Worm (Caenorhabditis elegans) whole organism, young adult: ENCODE results near the gene pho-11.

Experiments
- B0019.2 ChIP-seq: fragments of 200-800 bp; sonication (Bioruptor generic); conservative IDR thresholded peaks from 2 replicates; pipeline ENCODE4 v1.3.6; 2022; ENCODE audit warnings: missing genetic modification reagents, missing genetic modification characterization, missing compliant biosample characterization
- B0035.1 ChIP-seq: sonication (generic microtip); optimal IDR thresholded peaks from 2 replicates; lab custom pipeline; 2016; ENCODE audit warnings: missing genetic modification characterization, mild to moderate bottlenecking, missing compliant biosample characterization, missing genotype, missing genetic modification reagents
- D2030.7 ChIP-seq: fragments of 200-800 bp; sonication (Bioruptor generic); IDR thresholded peaks from 2 replicates; pipeline ENCODE4 v1.3.6; 2022; ENCODE audit warnings: missing genetic modification reagents, missing genetic modification characterization, missing compliant biosample characterization
- F22D6.2 ChIP-seq: sonication (generic microtip); optimal IDR thresholded peaks from 2 replicates; lab custom pipeline; 2016; ENCODE audit warnings: mild to moderate bottlenecking, missing genetic modification characterization, missing compliant biosample characterization
- K12H6.12 ChIP-seq: fragments of 200-800 bp; sonication (Bioruptor generic); optimal IDR thresholded peaks from 2 replicates; lab custom pipeline; 2018; ENCODE audit warnings: mild to moderate bottlenecking, missing genetic modification characterization, missing compliant biosample characterization
- T26A5.8 ChIP-seq: sonication (generic microtip); optimal IDR thresholded peaks from 2 replicates; lab custom pipeline; 2016; ENCODE audit warnings: missing genetic modification characterization, missing compliant biosample characterization
- Y67H2A.10 ChIP-seq: fragments of 200-800 bp; sonication (Bioruptor generic); conservative IDR thresholded peaks from 2 replicates; pipeline ENCODE4 v1.3.6; 2022; ENCODE audit warnings: missing genetic modification reagents, missing genetic modification characterization, missing compliant biosample characterization
- Y79H2A.3 ChIP-seq: fragments of 200-800 bp; sonication (Bioruptor generic); conservative IDR thresholded peaks from 2 replicates; pipeline ENCODE4 v1.3.6; 2022; ENCODE audit warnings: missing genetic modification reagents, missing genetic modification characterization, missing compliant biosample characterization
- Y95B8A.8 ChIP-seq: fragments of 200-800 bp; sonication (Bioruptor generic); IDR thresholded peaks from 2 replicates; pipeline ENCODE4 v1.3.6; 2022; ENCODE audit warnings: missing genetic modification reagents, missing genetic modification characterization, missing compliant biosample characterization
- akir-1 ChIP-seq: fragments of 200-800 bp; sonication (Bioruptor generic); optimal IDR thresholded peaks from 2 replicates; lab custom pipeline; 2018; ENCODE audit warnings: mild to moderate bottlenecking, missing genetic modification characterization, moderate library complexity, missing compliant biosample characterization
- ama-1 ChIP-seq, 3 experiments: fragments of 150-350 bp in 1 of 3; sonication (generic microtip) in 2 of 3; optimal IDR thresholded peaks; 2 replicates each; lab custom pipeline; 2014 to 2018; ENCODE audit warnings: missing biosample characterization in 2 of 3, missing genetic modification characterization in 2 of 3, missing genetic modification reagents in 2 of 3
- attf-5 ChIP-seq: fragments of 200-800 bp; sonication (Bioruptor generic); optimal IDR thresholded peaks from 2 replicates; lab custom pipeline; 2018; ENCODE audit warnings: mild to moderate bottlenecking, missing genetic modification characterization, missing compliant biosample characterization
- attf-6 ChIP-seq: fragments of 200-800 bp; sonication (Bioruptor generic); IDR thresholded peaks from 2 replicates; pipeline ENCODE4 v1.3.6; 2022; ENCODE audit warnings: missing genetic modification reagents, missing genetic modification characterization, missing compliant biosample characterization
- ceh-79 ChIP-seq: sonication (generic microtip); optimal IDR thresholded peaks from 2 replicates; lab custom pipeline; 2017; ENCODE audit warnings: mild to moderate bottlenecking, missing genetic modification characterization, missing compliant biosample characterization
- chd-7 ChIP-seq: sonication (generic microtip); optimal IDR thresholded peaks from 2 replicates; lab custom pipeline; 2016; ENCODE audit warnings: mild to moderate bottlenecking, missing genetic modification characterization, moderate library complexity, missing compliant biosample characterization
- egl-18 ChIP-seq: fragments of 200-800 bp; sonication (Bioruptor generic); IDR thresholded peaks from 2 replicates; pipeline ENCODE4 v1.3.6; 2022; ENCODE audit warnings: missing genetic modification reagents, missing genetic modification characterization, missing compliant biosample characterization
- egl-44 ChIP-seq: fragments of 200-800 bp; sonication (Bioruptor generic); IDR thresholded peaks from 2 replicates; pipeline ENCODE4 v1.3.6; 2022; ENCODE audit warnings: missing genetic modification reagents, missing genetic modification characterization, missing compliant biosample characterization
- him-1 ChIP-seq: sonication (generic microtip); optimal IDR thresholded peaks from 2 replicates; lab custom pipeline; 2016; ENCODE audit warnings: missing genotype, missing genetic modification reagents, missing genetic modification characterization, missing compliant biosample characterization
- hlh-26 ChIP-seq: fragments of 200-800 bp; sonication (Bioruptor generic); conservative IDR thresholded peaks from 2 replicates; pipeline ENCODE4 v1.3.6; 2022; ENCODE audit warnings: missing genetic modification reagents, missing genetic modification characterization, missing compliant biosample characterization
- hmg-20 ChIP-seq: fragments of 200-800 bp; sonication (Bioruptor generic); IDR thresholded peaks from 2 replicates; pipeline ENCODE4 v1.3.6; 2022; ENCODE audit warnings: missing genetic modification reagents, missing genetic modification characterization, missing compliant biosample characterization
- hrde-1 ChIP-seq: sonication (generic microtip); optimal IDR thresholded peaks from 2 replicates; lab custom pipeline; 2016; ENCODE audit warnings: missing genetic modification characterization, mild to moderate bottlenecking, missing compliant biosample characterization, moderate library complexity, missing genotype, missing genetic modification reagents, borderline replicate concordance
- hsf-1 ChIP-seq: fragments of 200-800 bp; sonication (Bioruptor generic); IDR thresholded peaks from 2 replicates; pipeline ENCODE4 v1.3.6; 2022; ENCODE audit warnings: missing genetic modification reagents, missing genetic modification characterization, missing compliant biosample characterization
- let-526 ChIP-seq: fragments of 200-800 bp; sonication (Bioruptor generic); IDR thresholded peaks from 2 replicates; pipeline ENCODE4 v1.3.6; 2022; ENCODE audit warnings: missing genetic modification reagents, missing genetic modification characterization, missing compliant biosample characterization
- let-607 ChIP-seq, 2 experiments: fragments of 200-800 bp in 1 of 2; sonication (Bioruptor generic) in 1 of 2; sonication (generic microtip) in 1 of 2; optimal IDR thresholded peaks; 2 replicates each; lab custom pipeline; 2016 to 2018; ENCODE audit warnings: mild to moderate bottlenecking in 2 of 2, missing compliant biosample characterization in 2 of 2, missing genetic modification characterization in 2 of 2, moderate library complexity in 2 of 2, missing genotype in 1 of 2
- lin-40 ChIP-seq: sonication (generic microtip); optimal IDR thresholded peaks from 2 replicates; lab custom pipeline; 2016; ENCODE audit warnings: missing genetic modification characterization, mild to moderate bottlenecking, missing compliant biosample characterization, missing genotype, missing genetic modification reagents
- lir-1 ChIP-seq: fragments of 200-800 bp; sonication (Bioruptor generic); conservative IDR thresholded peaks from 2 replicates; pipeline ENCODE4 v1.3.6; 2022; ENCODE audit warnings: missing genetic modification reagents, missing genetic modification characterization, missing compliant biosample characterization
- madf-10 ChIP-seq: sonication (generic microtip); optimal IDR thresholded peaks from 2 replicates; lab custom pipeline; 2016; ENCODE audit warnings: mild to moderate bottlenecking, missing genetic modification characterization, missing compliant biosample characterization
- madf-3 ChIP-seq: fragments of 200-800 bp; sonication (Bioruptor generic); IDR thresholded peaks from 2 replicates; pipeline ENCODE4 v1.3.6; 2022; ENCODE audit warnings: missing genetic modification reagents, missing genetic modification characterization, missing compliant biosample characterization
- madf-8 ChIP-seq: fragments of 200-800 bp; sonication (Bioruptor generic); conservative IDR thresholded peaks from 2 replicates; pipeline ENCODE4 v1.3.6; 2022; ENCODE audit warnings: missing genetic modification reagents, missing genetic modification characterization, missing compliant biosample characterization
- mxl-1 ChIP-seq: sonication (generic microtip); optimal IDR thresholded peaks from 2 replicates; lab custom pipeline; 2016; ENCODE audit warnings: missing genetic modification characterization, missing compliant biosample characterization
- nfya-1 ChIP-seq: sonication (generic microtip); optimal IDR thresholded peaks from 2 replicates; lab custom pipeline; 2017; ENCODE audit warnings: antibody characterized with exemption, missing compliant biosample characterization, missing genetic modification characterization, borderline replicate concordance; ENCODE audit not compliant: insufficient read depth
- nfya-2 ChIP-seq: fragments of 200-800 bp; sonication (Bioruptor generic); IDR thresholded peaks from 2 replicates; pipeline ENCODE4 v1.3.6; 2022; ENCODE audit warnings: missing genetic modification reagents, missing genetic modification characterization, missing compliant biosample characterization
- nfyb-1 ChIP-seq: fragments of 200-800 bp; sonication (Bioruptor generic); IDR thresholded peaks from 2 replicates; pipeline ENCODE4 v1.3.6; 2022; ENCODE audit warnings: missing genetic modification reagents, missing genetic modification characterization, missing compliant biosample characterization
- nhr-27 ChIP-seq: fragments of 200-800 bp; sonication (Bioruptor generic); optimal IDR thresholded peaks from 2 replicates; lab custom pipeline; 2018; ENCODE audit warnings: mild to moderate bottlenecking, missing genetic modification characterization, moderate library complexity, missing compliant biosample characterization
- rec-8 ChIP-seq, 2 experiments: sonication (generic microtip); optimal IDR thresholded peaks; 2 replicates each; lab custom pipeline; 2016; ENCODE audit warnings: mild to moderate bottlenecking in 2 of 2, missing genetic modification characterization in 2 of 2, missing genetic modification reagents in 2 of 2, missing genotype in 2 of 2, missing biosample characterization in 1 of 2, missing compliant biosample characterization in 1 of 2, moderate library complexity in 1 of 2
- snpc-3.4 ChIP-seq: sonication (generic microtip); optimal IDR thresholded peaks from 2 replicates; lab custom pipeline; 2017; ENCODE audit warnings: missing genetic modification characterization, mild to moderate bottlenecking, missing compliant biosample characterization, antibody characterized with exemption, moderate library complexity, missing genotype, missing genetic modification reagents
- somi-1 ChIP-seq: fragments of 200-800 bp; sonication (Bioruptor generic); optimal IDR thresholded peaks from 2 replicates; lab custom pipeline; 2018; ENCODE audit warnings: mild to moderate bottlenecking, missing genetic modification characterization, missing compliant biosample characterization
- sptf-2 ChIP-seq: fragments of 200-800 bp; sonication (Bioruptor generic); optimal IDR thresholded peaks from 2 replicates; lab custom pipeline; 2018; ENCODE audit warnings: mild to moderate bottlenecking, missing genetic modification characterization, missing compliant biosample characterization
- tbx-9 ChIP-seq: sonication (generic microtip); optimal IDR thresholded peaks from 2 replicates; lab custom pipeline; 2016; ENCODE audit warnings: borderline replicate concordance, missing genetic modification characterization, inconsistent platforms, missing compliant biosample characterization
- unc-130 ChIP-seq: sonication (generic microtip); optimal IDR thresholded peaks from 2 replicates; lab custom pipeline; 2016; ENCODE audit warnings: missing genetic modification reagents, missing genetic modification characterization, missing compliant biosample characterization
- ztf-22 ChIP-seq: fragments of 200-800 bp; sonication (Bioruptor generic); optimal IDR thresholded peaks from 2 replicates; lab custom pipeline; 2018; ENCODE audit warnings: mild to moderate bottlenecking, missing genetic modification characterization, moderate library complexity, missing compliant biosample characterization
- ztf-25 ChIP-seq: fragments of 200-800 bp; sonication (Bioruptor generic); IDR thresholded peaks from 2 replicates; pipeline ENCODE4 v1.3.6; 2022; ENCODE audit warnings: missing genetic modification reagents, missing genetic modification characterization, missing compliant biosample characterization
- ztf-28 ChIP-seq: fragments of 200-800 bp; sonication (Bioruptor generic); IDR thresholded peaks from 2 replicates; pipeline ENCODE4 v1.3.6; 2022; ENCODE audit warnings: missing genetic modification reagents, missing genetic modification characterization, missing compliant biosample characterization
- ztf-3 ChIP-seq: fragments of 200-800 bp; sonication (Bioruptor generic); optimal IDR thresholded peaks from 2 replicates; lab custom pipeline; 2018; ENCODE audit warnings: mild to moderate bottlenecking, missing genetic modification characterization, missing compliant biosample characterization

The pho-11 gene

DNA sequence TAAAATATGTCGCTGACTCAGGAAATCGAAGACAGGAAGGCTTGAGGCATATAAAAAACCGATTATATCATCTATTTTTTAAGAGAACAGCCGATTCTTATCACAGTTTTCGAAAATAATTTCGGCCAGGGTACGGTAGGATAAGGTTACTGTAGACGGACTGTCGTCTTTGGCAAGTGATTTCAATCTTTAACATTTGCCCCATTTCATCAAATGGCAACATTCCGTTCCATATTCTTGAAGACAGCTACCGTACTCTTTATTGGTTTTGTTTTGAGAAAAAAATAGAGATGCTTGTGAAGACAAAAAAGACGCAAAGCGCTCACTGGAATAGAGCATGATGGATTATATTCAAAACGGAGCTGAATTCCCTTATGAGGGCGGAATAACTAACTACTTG lies 32.9 kb upstream of the pho-11 start:
- TF ChIP-seq sptf-2 (GFP tag; lab: Kevin White, UChicago) (no peak), let-526 (GFP tag; lab: Robert Waterston, UW) (no peak), rec-8 (tag; optimal IDR thresholded peaks at IDR 0.05; lab: Kevin White, UChicago) (no peak), chd-7 (tag; lab: Kevin White, UChicago) (no peak), madf-10 (tag; lab: Kevin White, UChicago) (no peak), lin-40 (tag; lab: Kevin White, UChicago) (no peak), ztf-3 (GFP tag; lab: Kevin White, UChicago) (no peak), unc-130 (GFP tag; lab: Kevin White, UChicago) (no peak)

DNA sequence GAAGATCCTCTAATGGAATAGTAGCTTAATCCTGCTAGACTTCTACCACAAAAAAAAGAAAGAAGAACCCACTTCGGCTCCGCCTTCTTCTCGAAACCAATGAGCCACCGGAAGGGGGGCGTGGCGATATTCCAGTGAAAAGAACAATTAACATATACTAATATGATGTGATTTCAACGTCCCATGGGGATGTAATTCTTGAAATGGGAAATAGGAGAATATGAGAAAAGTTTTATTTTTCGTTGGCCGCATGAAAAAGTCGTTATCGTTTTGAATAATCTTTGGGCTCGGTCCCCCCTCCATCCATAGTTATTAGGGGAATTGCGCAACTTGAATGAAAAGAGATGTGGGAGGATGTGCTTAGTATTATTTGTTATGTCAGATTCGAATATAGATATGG lies 31.4 kb upstream of the pho-11 start, which contains the start of gene unc-4:
Gene unc-4, minus strand, starts transcription at position 101 of the 400 bp plus-strand sequence.
- TF ChIP-seq B0035.1 (tag; lab: Kevin White, UChicago): no peak
- no peak for TF ChIP-seq ztf-25
- TF ChIP-seq ama-1 (optimal IDR thresholded peaks at IDR 0.05; lab: Kevin White, UChicago): no peak
- no peak for TF ChIP-seq ama-1 (GFP tag; optimal IDR thresholded peaks at IDR 0.05; lab: Kevin White, UChicago)
- no peak for TF ChIP-seq attf-5
- TF ChIP-seq Y95B8A.8 (GFP tag; lab: Robert Waterston, UW): no peak
- no peak for TF ChIP-seq egl-18
- no peak for TF ChIP-seq ceh-79 (tag; lab: Kevin White, UChicago)
- TF ChIP-seq ztf-22: no peak
- no peak for TF ChIP-seq hlh-26
- TF ChIP-seq let-607 (tag; optimal IDR thresholded peaks at IDR 0.05; lab: Kevin White, UChicago): no peak
- TF ChIP-seq nfya-2: no peak
- TF ChIP-seq madf-3 (GFP tag; lab: Robert Waterston, UW): no peak
- TF ChIP-seq nhr-27 (tag; lab: Kevin White, UChicago): no peak
- TF ChIP-seq unc-130 (GFP tag; lab: Kevin White, UChicago): no peak
- no peak for TF ChIP-seq tbx-9 (tag; lab: Kevin White, UChicago)
- no peak for TF ChIP-seq egl-44
- no peak for TF ChIP-seq hrde-1
- no peak for TF ChIP-seq B0019.2 (GFP tag; lab: Robert Waterston, UW)
- no peak for TF ChIP-seq him-1
- no peak for TF ChIP-seq snpc-3.4 (tag; lab: Kevin White, UChicago)
- TF ChIP-seq, all 124 proteins: peak for 0

DNA sequence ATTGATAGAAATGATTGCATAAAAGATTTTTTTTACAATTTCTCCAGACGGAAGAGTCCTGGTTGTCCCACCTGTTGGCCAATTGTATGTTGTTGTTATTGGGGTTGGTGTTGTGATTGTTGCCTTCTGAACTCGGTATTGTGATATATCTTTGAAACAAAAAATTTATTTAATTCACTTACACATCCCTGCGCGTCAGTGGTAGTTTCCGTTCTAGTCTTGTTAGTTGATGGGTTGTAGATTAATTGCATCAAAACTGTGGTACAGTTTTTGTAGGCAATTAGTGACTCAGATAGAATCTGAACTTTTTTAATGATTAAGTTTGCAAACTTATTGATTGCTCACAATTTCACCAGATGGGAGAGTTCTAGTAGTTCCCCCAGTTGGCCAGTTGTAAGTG lies 27.2 kb upstream of the pho-11 start:
- TF ChIP-seq hmg-20 (GFP tag; lab: Robert Waterston, UW) (no peak), madf-3 (GFP tag; lab: Robert Waterston, UW) (no peak), hsf-1 (GFP tag; lab: Robert Waterston, UW) (no peak)
- TF ChIP-seq, all 124 proteins: peak for 0

DNA sequence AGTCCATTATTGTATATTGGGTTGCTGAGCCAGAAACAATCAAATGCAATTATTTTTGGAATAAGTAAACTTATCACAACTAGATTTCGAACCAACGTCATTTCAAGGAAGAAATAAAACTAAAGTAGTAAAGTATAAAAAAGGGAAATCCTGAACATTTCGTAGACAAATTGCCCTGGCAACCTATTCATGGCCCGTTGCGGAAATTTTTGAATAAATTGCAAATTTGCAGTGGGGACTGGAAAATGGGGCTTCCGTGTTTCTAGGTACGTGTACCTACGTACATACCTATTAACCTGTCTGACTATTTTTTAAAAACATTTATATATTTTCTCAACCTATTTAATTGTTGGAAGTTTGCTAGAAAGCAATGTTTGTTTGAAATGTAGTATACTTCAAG lies 16.6 kb upstream of the pho-11 start, which contains the start of gene F26C11.3:
Gene F26C11.3, minus strand, starts transcription at position 101 of the 400 bp plus-strand sequence.
- TF ChIP-seq attf-6 (GFP tag; lab: Robert Waterston, UW) (no peak), D2030.7 (no peak), rec-8 (tag; optimal IDR thresholded peaks at IDR 0.05; lab: Kevin White, UChicago) (no peak), nfyb-1 (GFP tag; lab: Robert Waterston, UW) (no peak), snpc-3.4 (tag; lab: Kevin White, UChicago) (no peak), K12H6.12 (tag; lab: Kevin White, UChicago) (no peak), F22D6.2 (tag; lab: Kevin White, UChicago) (no peak), madf-8 (GFP tag; lab: Robert Waterston, UW) (no peak), T26A5.8 (tag; lab: Kevin White, UChicago) (no peak), somi-1 (no peak), lir-1 (GFP tag; lab: Robert Waterston, UW) (no peak), Y67H2A.10 (GFP tag; lab: Robert Waterston, UW) (no peak), mxl-1 (no peak), nfya-1 (tag; lab: Kevin White, UChicago) (no peak), akir-1 (GFP tag; lab: Kevin White, UChicago) (no peak), Y79H2A.3 (no peak), Y95B8A.8 (GFP tag; lab: Robert Waterston, UW) (no peak), ztf-28 (GFP tag; lab: Robert Waterston, UW) (no peak)
